Worm (Caenorhabditis elegans): ENCODE data around the gene pho-11.

Gene pho-11

DNA sequence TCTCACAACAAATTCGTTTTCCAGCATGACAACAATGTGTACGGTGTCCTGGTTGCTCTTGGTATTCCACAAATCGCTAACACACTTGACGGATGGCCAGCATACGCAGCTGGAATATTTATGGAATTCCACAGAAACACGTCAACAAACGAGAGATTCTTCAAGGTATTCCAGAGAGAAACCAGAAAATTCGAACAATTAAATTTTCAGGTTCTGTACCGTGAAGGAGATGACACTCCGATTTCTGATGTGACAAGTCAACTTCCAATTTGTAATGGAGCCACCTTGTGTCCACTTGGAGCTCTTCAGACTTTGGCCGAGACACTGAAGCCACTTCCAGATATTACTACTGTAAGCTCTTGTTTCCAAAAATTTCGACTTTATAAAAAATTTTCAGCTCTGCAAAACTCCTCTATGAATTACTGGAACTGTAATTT, 2.3 kb downstream of the pho-11 start:
- TF ChIP-seq skn-1 (tag; optimal IDR thresholded peaks at IDR 0.05) (no peak), alr-1 (tag; optimal IDR thresholded peaks at IDR 0.05) (no peak), mab-5 (tag; optimal IDR thresholded peaks at IDR 0.05) (no peak), ztf-1 (GFP tag; conservative IDR thresholded peaks at IDR 0.05) (no peak), ztf-11 (tag; optimal IDR thresholded peaks at IDR 0.05) (no peak), lin-11 (tag; optimal IDR thresholded peaks at IDR 0.05) (no peak), sem-4 (tag; optimal IDR thresholded peaks at IDR 0.05) (no peak), gmeb-1 (tag; optimal IDR thresholded peaks at IDR 0.05) (no peak), peb-1 (tag; optimal IDR thresholded peaks at IDR 0.05) (no peak), C34F6.9 (tag; optimal IDR thresholded peaks at IDR 0.05) (no peak), nhr-23 (tag; optimal IDR thresholded peaks at IDR 0.05) (no peak), elt-1 (tag; optimal IDR thresholded peaks at IDR 0.05) (no peak), lin-13 (GFP tag; optimal IDR thresholded peaks at IDR 0.05) (peak; percentile 56), nhr-11 (tag; optimal IDR thresholded peaks at IDR 0.05) (peak; percentile 49), nhr-21 (tag; optimal IDR thresholded peaks at IDR 0.05) (peak; percentile 14), dmd-4 (tag; optimal IDR thresholded peaks at IDR 0.05) (no peak), sma-3 (GFP tag; optimal IDR thresholded peaks at IDR 0.05) (peak; percentile 42), nhr-25 (tag; optimal IDR thresholded peaks at IDR 0.05) (peak; percentile 27), egl-27 (tag; optimal IDR thresholded peaks at IDR 0.05) (no peak), nhr-6 (tag; optimal IDR thresholded peaks at IDR 0.05) (peak; percentile 44), sma-9 (GFP tag; optimal IDR thresholded peaks at IDR 0.05) (peak; percentile 24), sma-9 (tag; optimal IDR thresholded peaks at IDR 0.05) (no peak), ama-1 (optimal IDR thresholded peaks at IDR 0.05) (peak; percentile 63), ztf-4 (tag; optimal IDR thresholded peaks at IDR 0.05) (no peak), lsy-2 (tag; optimal IDR thresholded peaks at IDR 0.05) (no peak)

DNA sequence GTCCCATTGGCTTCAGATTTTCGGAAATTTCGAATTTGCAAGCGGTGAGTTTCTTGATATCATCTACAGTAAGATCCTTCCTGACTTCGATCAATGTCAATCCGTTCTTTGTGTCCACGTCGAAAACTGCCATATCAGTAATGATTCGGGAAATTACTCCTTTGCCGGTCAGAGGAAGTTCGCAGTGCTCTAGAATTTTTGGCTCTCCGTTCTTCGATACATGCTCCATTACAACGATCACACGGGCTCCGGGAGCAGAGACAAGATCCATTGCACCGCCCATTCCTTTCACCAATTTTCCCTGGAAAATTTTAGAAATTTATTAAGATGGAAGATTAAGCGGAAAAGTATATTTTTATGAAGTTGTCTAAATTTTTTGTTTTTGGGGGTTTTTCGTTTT, 2.9 kb downstream of the pho-11 start:
- TF ChIP-seq nhr-6 (tag; optimal IDR thresholded peaks at IDR 0.05) (no peak), ztf-1 (GFP tag; conservative IDR thresholded peaks at IDR 0.05) (no peak), peb-1 (tag; optimal IDR thresholded peaks at IDR 0.05) (no peak), C34F6.9 (tag; optimal IDR thresholded peaks at IDR 0.05) (no peak), F13H6.1 (tag; optimal IDR thresholded peaks at IDR 0.05) (no peak), mbf-1 (tag; optimal IDR thresholded peaks at IDR 0.05) (no peak), gmeb-1 (tag; optimal IDR thresholded peaks at IDR 0.05) (no peak), nhr-11 (tag; optimal IDR thresholded peaks at IDR 0.05) (no peak), ama-1 (optimal IDR thresholded peaks at IDR 0.05) (no peak), ztf-11 (tag; optimal IDR thresholded peaks at IDR 0.05) (no peak), snpc-4 (tag; optimal IDR thresholded peaks at IDR 0.05) (no peak), sma-3 (GFP tag; optimal IDR thresholded peaks at IDR 0.05) (no peak), unc-39 (tag; optimal IDR thresholded peaks at IDR 0.05) (no peak), R02D3.7 (tag; optimal IDR thresholded peaks at IDR 0.05) (no peak), egl-27 (tag; optimal IDR thresholded peaks at IDR 0.05) (no peak), blmp-1 (tag; optimal IDR thresholded peaks at IDR 0.05; ENCODE audit: insufficient read depth) (no peak)

DNA sequence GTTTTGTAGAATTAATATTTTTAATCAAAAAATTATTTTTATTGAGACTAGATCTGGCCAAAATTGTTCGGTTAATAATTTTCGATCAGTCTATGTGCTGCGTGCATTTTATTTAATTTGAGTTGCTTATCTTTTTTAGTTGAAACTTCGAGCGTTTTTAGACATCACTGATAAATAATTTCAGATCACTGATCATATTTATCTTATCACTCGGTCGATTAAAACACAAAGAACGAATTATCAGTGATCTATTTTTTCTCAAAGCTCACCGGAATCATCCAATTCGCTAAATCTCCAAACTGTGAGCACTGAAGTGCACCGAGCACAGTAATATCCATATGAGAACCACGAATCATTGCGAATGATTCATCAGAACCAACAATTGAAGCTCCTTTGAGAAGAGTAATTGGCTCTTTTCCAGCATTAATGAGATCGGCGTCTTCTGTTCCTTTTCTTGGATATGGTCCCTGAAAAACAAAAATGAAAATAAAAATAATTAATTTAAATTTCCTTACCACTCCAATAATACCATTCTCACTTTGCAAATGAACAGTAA, 3.5 kb downstream of the pho-11 start:
- TF ChIP-seq ceh-82 (tag; optimal IDR thresholded peaks at IDR 0.05) (no peak), sma-9 (GFP tag; optimal IDR thresholded peaks at IDR 0.05) (peak; percentile 32), sma-9 (tag; optimal IDR thresholded peaks at IDR 0.05) (no peak), nhr-12 (tag; optimal IDR thresholded peaks at IDR 0.05) (no peak), crh-2 (tag; optimal IDR thresholded peaks at IDR 0.05) (peak; percentile 47), unc-55 (GFP tag; optimal IDR thresholded peaks at IDR 0.05) (no peak), lin-11 (tag; optimal IDR thresholded peaks at IDR 0.05) (no peak), C34F6.9 (tag; optimal IDR thresholded peaks at IDR 0.05) (no peak), nhr-11 (tag; optimal IDR thresholded peaks at IDR 0.05) (no peak), zag-1 (tag; optimal IDR thresholded peaks at IDR 0.05) (no peak), sma-3 (GFP tag; optimal IDR thresholded peaks at IDR 0.05) (no peak), mab-5 (tag; optimal IDR thresholded peaks at IDR 0.05) (no peak), ama-1 (optimal IDR thresholded peaks at IDR 0.05) (no peak), elt-3 (tag; optimal IDR thresholded peaks at IDR 0.05) (no peak), ztf-1 (GFP tag; conservative IDR thresholded peaks at IDR 0.05) (no peak), fos-1 (tag; optimal IDR thresholded peaks at IDR 0.05) (peak; percentile 43)

DNA sequence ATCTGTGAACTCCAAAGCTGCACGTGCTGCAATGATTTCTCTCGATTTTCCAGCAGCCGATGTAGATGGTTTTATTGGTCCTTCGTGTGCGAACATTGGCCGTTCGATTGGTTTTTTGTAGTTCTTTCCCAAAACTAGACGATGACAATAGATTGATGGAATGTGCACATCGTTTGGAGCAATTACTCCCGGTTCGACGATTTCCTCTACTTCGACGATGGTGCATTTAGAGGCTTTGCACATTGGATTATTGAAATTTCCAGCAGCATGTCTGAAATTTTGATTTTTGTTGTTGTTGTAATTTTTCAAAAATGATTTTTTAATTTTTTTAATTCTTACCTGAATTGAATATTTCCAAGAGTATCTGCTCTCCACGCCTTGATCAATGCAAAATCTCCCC, 4.0 kb downstream of the pho-11 start:
- no peak for TF ChIP-seq ceh-82 (tag; optimal IDR thresholded peaks at IDR 0.05)
- TF ChIP-seq mdl-1 (tag; optimal IDR thresholded peaks at IDR 0.05), result no peak
- peak; percentile 17 for TF ChIP-seq lin-13 (GFP tag; optimal IDR thresholded peaks at IDR 0.05)
- TF ChIP-seq unc-55 (GFP tag; optimal IDR thresholded peaks at IDR 0.05), result no peak

All from whole organism, L2 larva.